Worm (Caenorhabditis elegans) whole organism, L4 larva: ENCODE data around the gene W03H9.1.

Experiments
- ama-1 ChIP-seq: fragments of 150-350 bp; optimal IDR thresholded peaks from 2 replicates; lab custom pipeline; 2014; ENCODE audit warnings: inconsistent platforms, mixed read lengths
- cey-2 ChIP-seq: sonication (generic microtip); optimal IDR thresholded peaks from 3 replicates; lab custom pipeline; 2017; ENCODE audit warnings: missing genetic modification characterization, mild to moderate bottlenecking, missing compliant biosample characterization, antibody characterized with exemption, borderline replicate concordance; ENCODE audit not compliant: insufficient read depth
- lsy-2 ChIP-seq, 2 experiments: fragments of 150-350 bp in 1 of 2; sonication (generic microtip) in 1 of 2; optimal IDR thresholded peaks; 2 replicates each; lab custom pipeline; 2014 to 2017; ENCODE audit warnings: missing biosample characterization in 2 of 2, missing genetic modification characterization in 2 of 2
- mdl-1 ChIP-seq, 2 experiments: fragments of 150-350 bp in 1 of 2; sonication (generic microtip) in 1 of 2; optimal IDR thresholded peaks; 2 replicates each; lab custom pipeline; 2014 to 2017; ENCODE audit warnings: missing biosample characterization in 2 of 2, missing genetic modification characterization in 2 of 2
- nhr-28 ChIP-seq: fragments of 150-350 bp; optimal IDR thresholded peaks from 2 replicates; lab custom pipeline; 2014; ENCODE audit warnings: missing biosample characterization, missing genetic modification characterization
- nhr-6 ChIP-seq: fragments of 150-350 bp; optimal IDR thresholded peaks from 2 replicates; lab custom pipeline; 2014; ENCODE audit warnings: missing biosample characterization, missing genetic modification characterization
- rbr-2 ChIP-seq: sonication (generic microtip); optimal IDR thresholded peaks from 2 replicates; lab custom pipeline; 2016; ENCODE audit warnings: missing genotype, missing genetic modification characterization, missing compliant biosample characterization
- tag-97 ChIP-seq: fragments of 200-800 bp; sonication (Bioruptor generic); IDR thresholded peaks from 2 replicates; pipeline ENCODE4 v1.3.6; 2022; ENCODE audit warnings: missing genetic modification characterization, missing compliant biosample characterization
- zag-1 ChIP-seq: fragments of 150-350 bp; optimal IDR thresholded peaks from 2 replicates; lab custom pipeline; 2014; ENCODE audit warnings: missing biosample characterization, missing genetic modification characterization

ce11 chrII:14154357-14154756 is 4.4 kb upstream of the W03H9.1 start, which contains the start of gene Y48B6A.1:
- peak; percentile 62; the same call in 1 of the 2 replicates for TF ChIP-seq tag-97 (GFP tag; lab: Robert Waterston, UW)
- TF ChIP-seq rbr-2 (tag; lab: Kevin White, UChicago) = peak; percentile 91
- peak; percentile 86 for TF ChIP-seq nhr-6 (tag; lab: Kevin White, UChicago)
- TF ChIP-seq mdl-1 (tag; optimal IDR thresholded peaks at IDR 0.05; lab: Kevin White, UChicago) = peak in 1 of 2 experiments; percentile 52
- peak; percentile 73 for TF ChIP-seq ama-1
- no peak for TF ChIP-seq zag-1 (tag; lab: Kevin White, UChicago)
- peak; percentile 95 to 99 for TF ChIP-seq lsy-2 (tag; optimal IDR thresholded peaks at IDR 0.05; lab: Kevin White, UChicago)
- TF ChIP-seq nhr-28 = peak; percentile 93
- no peak for TF ChIP-seq cey-2 (tag; lab: Kevin White, UChicago)
